Fruit fly (Drosophila melanogaster) whole organism, embryonic: Measurements from ENCODE around the gene CG14535.

ENCODE experiments used
- Atf-2 ChIP-seq: fragments of 200-800 bp; sonication (Bioruptor generic); optimal IDR thresholded peaks from 2 replicates; lab custom pipeline; 2016; ENCODE audit warnings: missing biosample characterization, missing genetic modification characterization
- CG10209 ChIP-seq: fragments of 200-800 bp; sonication (Bioruptor generic); optimal IDR thresholded peaks from 3 replicates; lab custom pipeline; 2017; ENCODE audit warnings: missing biosample characterization, mild to moderate bottlenecking, missing genetic modification characterization, missing genetic modification reagents
- CG1024 ChIP-seq: fragments of 200-800 bp; sonication (Bioruptor generic); IDR thresholded peaks from 2 replicates; pipeline ENCODE4 v1.3.6; 2022; ENCODE audit warnings: missing biosample characterization, missing genetic modification characterization
- CG10321 ChIP-seq: fragments of 200-800 bp; sonication (Bioruptor generic); IDR thresholded peaks from 2 replicates; pipeline ENCODE4 v1.3.6; 2022; ENCODE audit warnings: missing biosample characterization, missing genetic modification characterization
- CG10979 ChIP-seq: fragments of 200-800 bp; sonication (Bioruptor generic); optimal IDR thresholded peaks from 2 replicates; lab custom pipeline; 2018; ENCODE audit warnings: missing biosample characterization, mild to moderate bottlenecking, missing genetic modification characterization, moderate library complexity
- CG12236 ChIP-seq: fragments of 200-800 bp; sonication (Bioruptor generic); optimal IDR thresholded peaks from 2 replicates; lab custom pipeline; 2016; ENCODE audit warnings: missing biosample characterization, missing genetic modification characterization
- CG12942 ChIP-seq: fragments of 200-800 bp; sonication (Bioruptor generic); optimal IDR thresholded peaks from 3 replicates; lab custom pipeline; 2016; ENCODE audit warnings: missing biosample characterization, missing genetic modification characterization
- CG1529 ChIP-seq: fragments of 200-800 bp; sonication (Bioruptor generic); optimal IDR thresholded peaks from 3 replicates; lab custom pipeline; 2018; ENCODE audit warnings: missing biosample characterization, missing genetic modification characterization
- CG1602 ChIP-seq: fragments of 200-800 bp; sonication (Bioruptor generic); optimal IDR thresholded peaks from 3 replicates; lab custom pipeline; 2016; ENCODE audit warnings: missing biosample characterization, missing genetic modification characterization
- CG17385 ChIP-seq: fragments of 200-800 bp; sonication (Bioruptor generic); optimal IDR thresholded peaks from 3 replicates; lab custom pipeline; 2018; ENCODE audit warnings: missing biosample characterization, mild to moderate bottlenecking, missing genetic modification characterization
- CG18619 ChIP-seq: fragments of 200-800 bp; sonication (Bioruptor generic); optimal IDR thresholded peaks from 3 replicates; lab custom pipeline; 2017; ENCODE audit warnings: missing biosample characterization, mild to moderate bottlenecking, missing genetic modification characterization
- CG42726 ChIP-seq: fragments of 200-800 bp; sonication (Bioruptor generic); IDR thresholded peaks from 2 replicates; pipeline ENCODE4 v1.3.6; 2022; ENCODE audit warnings: missing biosample characterization, missing genetic modification characterization; ENCODE audit not compliant: partially characterized antibody
- CG4360 ChIP-seq: fragments of 200-800 bp; sonication (Bioruptor generic); IDR thresholded peaks from 2 replicates; pipeline ENCODE4 v1.3.6; 2022; ENCODE audit warnings: missing biosample characterization, missing genetic modification characterization
- CG6689 ChIP-seq: fragments of 200-800 bp; sonication (Bioruptor generic); IDR thresholded peaks from 2 replicates; pipeline ENCODE4 v1.3.6; 2022; ENCODE audit warnings: missing biosample characterization, missing genetic modification characterization
- CG6813 ChIP-seq: fragments of 200-800 bp; sonication (Bioruptor generic); optimal IDR thresholded peaks from 2 replicates; lab custom pipeline; 2017; ENCODE audit warnings: missing biosample characterization, missing genetic modification characterization, mild to moderate bottlenecking, moderate library complexity, missing genetic modification reagents
- CG8290 ChIP-seq, 3 experiments: fragments of 200-800 bp; sonication (Bioruptor generic); optimal IDR thresholded peaks; 2 replicates each; lab custom pipeline; 2016 to 2019; ENCODE audit warnings: missing biosample characterization in 3 of 3, missing genetic modification characterization in 3 of 3, mild to moderate bottlenecking in 2 of 3, moderate library complexity in 1 of 3
- CG8478 ChIP-seq: fragments of >200 bp; optimal IDR thresholded peaks from 2 replicates; lab custom pipeline; 2018
- CTCF ChIP-seq: fragments of 200-800 bp; sonication (Bioruptor generic); optimal IDR thresholded peaks from 2 replicates; lab custom pipeline; 2017; ENCODE audit warnings: missing biosample characterization, mild to moderate bottlenecking, missing genetic modification characterization, moderate library complexity
- CkIIα-i1 ChIP-seq: fragments of 200-800 bp; sonication (Bioruptor generic); IDR thresholded peaks from 2 replicates; pipeline ENCODE4 v1.3.6; 2022; ENCODE audit warnings: missing biosample characterization, missing genetic modification characterization
- D19A ChIP-seq: fragments of 200-800 bp; optimal IDR thresholded peaks from 3 replicates; lab custom pipeline; 2019; ENCODE audit warnings: missing biosample characterization, mild to moderate bottlenecking, missing genetic modification characterization, moderate library complexity
- Dad ChIP-seq: fragments of 200-800 bp; sonication (Bioruptor generic); optimal IDR thresholded peaks from 3 replicates; lab custom pipeline; 2016; ENCODE audit warnings: missing biosample characterization, missing genetic modification characterization
- Dip2 ChIP-seq: fragments of 200-800 bp; sonication (Bioruptor generic); IDR thresholded peaks from 2 replicates; pipeline ENCODE4 v1.3.6; 2022; ENCODE audit warnings: missing biosample characterization, missing genetic modification characterization
- Doc3 ChIP-seq: fragments of 200-800 bp; sonication (Bioruptor generic); IDR thresholded peaks from 3 replicates; pipeline ENCODE4 v1.3.6; 2022; ENCODE audit warnings: missing biosample characterization, missing genetic modification characterization; ENCODE audit not compliant: partially characterized antibody
- Ets97D ChIP-seq: fragments of 200-800 bp; sonication (Bioruptor generic); optimal IDR thresholded peaks from 3 replicates; lab custom pipeline; 2016; ENCODE audit warnings: missing biosample characterization, missing genetic modification characterization
- Fer2 ChIP-seq: fragments of 200-800 bp; sonication (Bioruptor generic); optimal IDR thresholded peaks from 2 replicates; lab custom pipeline; 2018; ENCODE audit warnings: missing biosample characterization, mild to moderate bottlenecking, missing genetic modification characterization, moderate library complexity
- Fer3 ChIP-seq: fragments of 200-800 bp; sonication (Bioruptor generic); optimal IDR thresholded peaks from 2 replicates; lab custom pipeline; 2018; ENCODE audit warnings: missing biosample characterization, mild to moderate bottlenecking, missing genetic modification characterization, moderate library complexity
- Hmr ChIP-seq: fragments of 200-800 bp; sonication (Bioruptor generic); optimal IDR thresholded peaks from 3 replicates; lab custom pipeline; 2017; ENCODE audit warnings: mild to moderate bottlenecking, missing biosample characterization, missing genetic modification reagents, missing genetic modification characterization
- Hr39 ChIP-seq: fragments of >200 bp; optimal IDR thresholded peaks from 2 replicates; lab custom pipeline; 2017
- NC2β ChIP-seq: fragments of 200-800 bp; sonication (Bioruptor generic); optimal IDR thresholded peaks from 2 replicates; lab custom pipeline; 2016; ENCODE audit warnings: missing biosample characterization, missing genetic modification characterization
- Ravus ChIP-seq: fragments of 200-800 bp; sonication (Bioruptor generic); IDR thresholded peaks from 2 replicates; pipeline ENCODE4 v1.3.6; 2022; ENCODE audit warnings: missing biosample characterization, missing genetic modification characterization
- Vsx1 ChIP-seq: fragments of 200-800 bp; sonication (Bioruptor generic); optimal IDR thresholded peaks from 2 replicates; lab custom pipeline; 2017; ENCODE audit warnings: missing biosample characterization, mild to moderate bottlenecking, missing genetic modification characterization, missing genetic modification reagents
- ara ChIP-seq: fragments of 200-800 bp; sonication (Bioruptor generic); IDR thresholded peaks from 2 replicates; pipeline ENCODE4 v1.3.6; 2022; ENCODE audit warnings: missing biosample characterization, missing genetic modification characterization
- bbx ChIP-seq: fragments of 200-800 bp; sonication (Bioruptor generic); IDR thresholded peaks from 2 replicates; pipeline ENCODE4 v1.3.6; 2022; ENCODE audit warnings: missing biosample characterization, missing genetic modification characterization; ENCODE audit not compliant: partially characterized antibody
- chm ChIP-seq: fragments of 200-800 bp; sonication (Bioruptor generic); IDR thresholded peaks from 2 replicates; pipeline ENCODE4 v1.3.6; 2022; ENCODE audit warnings: missing biosample characterization, missing genetic modification characterization
- dati ChIP-seq: fragments of 200-800 bp; sonication (Bioruptor generic); IDR thresholded peaks from 2 replicates; pipeline ENCODE4 v1.3.6; 2022; ENCODE audit warnings: missing biosample characterization, missing genetic modification characterization
- dm ChIP-seq: fragments of 200-800 bp; sonication (Bioruptor generic); optimal IDR thresholded peaks from 3 replicates; lab custom pipeline; 2016; ENCODE audit warnings: missing biosample characterization, missing genetic modification characterization
- emc ChIP-seq: fragments of 200-800 bp; sonication (Bioruptor generic); optimal IDR thresholded peaks from 2 replicates; lab custom pipeline; 2016; ENCODE audit warnings: missing biosample characterization, missing genetic modification characterization
- eve ChIP-seq, 2 experiments: fragments of >200 bp; optimal IDR thresholded peaks; 2 replicates each; lab custom pipeline; 2017; ENCODE audit warnings: missing biosample characterization in 2 of 2, missing genetic modification characterization in 2 of 2
- exex ChIP-seq: fragments of 200-800 bp; sonication (Bioruptor generic); optimal IDR thresholded peaks from 4 replicates; lab custom pipeline; 2018; ENCODE audit warnings: missing biosample characterization, mild to moderate bottlenecking, missing genetic modification characterization, moderate library complexity
- fd64A ChIP-seq: fragments of 200-800 bp; sonication (Bioruptor generic); optimal IDR thresholded peaks from 3 replicates; lab custom pipeline; 2018; ENCODE audit warnings: missing biosample characterization, mild to moderate bottlenecking, missing genetic modification characterization
- fru ChIP-seq: fragments of >200 bp; optimal IDR thresholded peaks from 2 replicates; lab custom pipeline; 2017
- insv ChIP-seq, 2 experiments: fragments of 200-800 bp; sonication (Bioruptor generic); optimal IDR thresholded peaks; 3 replicates each; lab custom pipeline; 2016 to 2018; ENCODE audit warnings: missing biosample characterization in 2 of 2, missing genetic modification characterization in 2 of 2
- jumu ChIP-seq: fragments of 200-800 bp; sonication (Bioruptor generic); optimal IDR thresholded peaks from 3 replicates; lab custom pipeline; 2016; ENCODE audit warnings: missing biosample characterization, missing genetic modification characterization
- ken ChIP-seq: fragments of 200-800 bp; sonication (Bioruptor generic); IDR thresholded peaks from 3 replicates; pipeline ENCODE4 v1.3.6; 2022; ENCODE audit warnings: missing biosample characterization, missing genetic modification characterization
- lbe ChIP-seq: fragments of 200-800 bp; sonication (Bioruptor generic); optimal IDR thresholded peaks from 2 replicates; lab custom pipeline; 2016; ENCODE audit warnings: missing biosample characterization, mild to moderate bottlenecking, missing genetic modification characterization
- lov ChIP-seq, 2 experiments: fragments of 200-800 bp in 1 of 2; fragments of >200 bp in 1 of 2; sonication (Bioruptor generic) in 1 of 2; IDR thresholded peaks in 1 of 2; optimal IDR thresholded peaks in 1 of 2; 2 replicates in 1 of 2; 3 replicates in 1 of 2; pipeline versions ENCODE4 v1.3.6 to Lab custom; 2017 to 2022; ENCODE audit warnings: missing biosample characterization in 1 of 2, missing genetic modification characterization in 1 of 2
- nerfin-1 ChIP-seq: fragments of 200-800 bp; sonication (Bioruptor generic); optimal IDR thresholded peaks from 3 replicates; lab custom pipeline; 2019; ENCODE audit warnings: missing biosample characterization, mild to moderate bottlenecking, missing genetic modification characterization, moderate library complexity
- stwl ChIP-seq: fragments of 200-800 bp; sonication (Bioruptor generic); optimal IDR thresholded peaks from 3 replicates; lab custom pipeline; 2018; ENCODE audit warnings: missing biosample characterization, mild to moderate bottlenecking, missing genetic modification characterization, moderate library complexity
- tin ChIP-seq: fragments of 200-800 bp; sonication (Bioruptor generic); optimal IDR thresholded peaks from 3 replicates; lab custom pipeline; 2016; ENCODE audit warnings: missing biosample characterization, missing genetic modification characterization
- tup ChIP-seq: fragments of 200-800 bp; sonication (Bioruptor generic); optimal IDR thresholded peaks from 2 replicates; lab custom pipeline; 2016; ENCODE audit warnings: missing biosample characterization, mild to moderate bottlenecking, missing genetic modification characterization, moderate library complexity
- wor ChIP-seq: fragments of 200-800 bp; sonication (Bioruptor generic); IDR thresholded peaks from 2 replicates; pipeline ENCODE4 v1.3.6; 2022; ENCODE audit warnings: missing biosample characterization, missing genetic modification characterization
- z ChIP-seq: fragments of 200-800 bp; sonication (Bioruptor generic); IDR thresholded peaks from 3 replicates; pipeline ENCODE4 v1.3.6; 2022; ENCODE audit warnings: missing biosample characterization, missing genetic modification characterization

Gene CG14535

dm6 chr2L:7828231-7828630 is 27.0 kb downstream of the CG14535 start (continued):
- TF ChIP-seq fd64A (GFP tag; lab: Kevin White, UChicago) (no peak), z (no peak), CG42726 (GFP tag; lab: Robert Waterston, UW) (peak; percentile 77), lov (optimal IDR thresholded peaks at IDR 0.05; lab: Kevin White, UChicago) (no peak), lov (GFP tag; IDR thresholded peaks at IDR 0.05; lab: Robert Waterston, UW) (peak; percentile 67; the same call in 1 of the 3 replicates), exex (tag; lab: Kevin White, UChicago) (peak; percentile 26), tin (GFP tag; lab: Kevin White, UChicago) (no peak), Fer2 (tag; lab: Kevin White, UChicago) (no peak), emc (GFP tag; lab: Kevin White, UChicago) (no peak), Atf-2 (GFP tag; lab: Kevin White, UChicago) (no peak), Dip2 (GFP tag; lab: Robert Waterston, UW) (no peak), Hmr (GFP tag; lab: Kevin White, UChicago) (peak; percentile 39), lbe (GFP tag; lab: Kevin White, UChicago) (no peak), CG8478 (lab: Kevin White, UChicago) (peak; percentile 99), D19A (no peak), CG10209 (GFP tag; lab: Kevin White, UChicago) (no peak), bbx (GFP tag; lab: Robert Waterston, UW) (peak; percentile 69), CG4360 (GFP tag; lab: Robert Waterston, UW) (no peak; the same call in 1 of the 2 replicates), CG18619 (GFP tag; lab: Kevin White, UChicago) (peak; percentile 19), CG1529 (no peak), CG12236 (GFP tag; lab: Kevin White, UChicago) (no peak), CG6813 (GFP tag; lab: Kevin White, UChicago) (peak; percentile 19), Ets97D (GFP tag; lab: Kevin White, UChicago) (no peak), CG12942 (GFP tag; lab: Kevin White, UChicago) (no peak), stwl (tag; lab: Kevin White, UChicago) (peak; percentile 9), Doc3 (no peak), Vsx1 (no peak), CG10979 (tag; lab: Kevin White, UChicago) (no peak), eve (GFP tag; optimal IDR thresholded peaks at IDR 0.05; lab: Kevin White, UChicago) (no peak), nerfin-1 (tag; lab: Kevin White, UChicago) (peak; percentile 100), chm (GFP tag; lab: Robert Waterston, UW) (peak; percentile 59; the same call in 1 of the 2 replicates), CG6689 (GFP tag; lab: Robert Waterston, UW) (peak; percentile 13; the same call in 1 of the 2 replicates), CG8290 (GFP tag; optimal IDR thresholded peaks at IDR 0.05; lab: Kevin White, UChicago) (peak; percentile 30), CG8290 (tag; optimal IDR thresholded peaks at IDR 0.05; lab: Kevin White, UChicago) (peak; percentile 20 to 79), NC2β (no peak), CTCF (no peak), dati (GFP tag; lab: Robert Waterston, UW) (no peak), insv (GFP tag; optimal IDR thresholded peaks at IDR 0.05; lab: Kevin White, UChicago) (peak in 1 of 2 experiments; percentile 62), CG1024 (GFP tag; lab: Robert Waterston, UW) (no peak), Dad (no peak), Ravus (no peak), Fer3 (tag; lab: Kevin White, UChicago) (no peak), CG10321 (GFP tag; lab: Robert Waterston, UW) (peak; percentile 100), fru (lab: Kevin White, UChicago) (no peak), ara (GFP tag; lab: Robert Waterston, UW) (peak; percentile 61), tup (GFP tag; lab: Kevin White, UChicago) (no peak), CG17385 (GFP tag; lab: Kevin White, UChicago) (peak; percentile 13), wor (GFP tag; lab: Robert Waterston, UW) (no peak), Hr39 (lab: Kevin White, UChicago) (no peak), ken (no peak), dm (GFP tag; lab: Kevin White, UChicago) (peak; percentile 52), CG1602 (GFP tag; lab: Kevin White, UChicago) (no peak), CkIIα-i1 (no peak), jumu (GFP tag; lab: Kevin White, UChicago) (peak; percentile 31)
